Comparison of ENCODE assay signal across 6 fruit fly cellular contexts in the genomic region with DNA sequence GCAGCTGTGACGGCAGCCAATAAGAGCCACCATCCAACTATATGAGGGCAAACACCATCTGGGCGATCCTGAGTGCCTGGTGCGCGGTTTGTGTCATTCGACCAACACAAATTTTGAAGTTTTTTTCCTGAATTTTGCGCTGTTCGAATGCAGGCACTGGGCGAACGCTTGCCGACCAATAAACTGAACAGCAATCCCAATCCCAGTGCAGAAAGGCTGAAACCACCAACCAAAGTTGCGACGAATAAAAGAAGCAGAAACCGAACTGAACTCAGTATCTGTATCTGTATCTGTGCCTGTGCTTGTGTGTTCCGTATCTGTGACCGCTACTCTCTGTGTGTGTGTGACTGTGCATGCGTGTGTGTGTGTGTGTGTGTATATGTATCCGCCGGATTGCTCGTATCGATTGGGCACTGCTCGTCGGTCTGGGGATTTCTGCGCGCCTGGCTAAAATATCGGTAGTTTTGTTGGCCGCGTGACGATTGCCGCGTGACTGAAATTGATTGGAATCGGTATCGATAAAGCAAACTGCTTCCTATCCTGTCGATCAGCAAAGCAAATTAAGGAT.
TF ChIP-seq lines count a peak whose summit lies in the region.

No protein-coding gene starts in this region.

- TF ChIP-seq CTCF in whole organism, embryonic (GFP tag; optimal IDR thresholded peaks at IDR 0.05; lab: Kevin White, UChicago): no peak

TF ChIP-seq in whole organism, 6 proteins besides CTCF, POLR2A, EP300 and RAD21:
- peak in 1 of 2 experiments; percentile 46 for TF ChIP-seq EcR (GFP tag; optimal IDR thresholded peaks at IDR 0.05; lab: Kevin White, UChicago)
- peak; percentile 89 for TF ChIP-seq CG8478 (optimal IDR thresholded peaks at IDR 0.05; lab: Kevin White, UChicago)
- TF ChIP-seq Dll (optimal IDR thresholded peaks at IDR 0.05; lab: Kevin White, UChicago): no peak

TF ChIP-seq in whole organism, adult, 20 proteins besides CTCF, POLR2A, EP300 and RAD21 (continues in another document):
- TF ChIP-seq Hr96 (GFP tag; optimal IDR thresholded peaks at IDR 0.05; lab: Kevin White, UChicago): no peak
- peak; percentile 8 for TF ChIP-seq Clk (GFP tag; optimal IDR thresholded peaks at IDR 0.05; lab: Kevin White, UChicago)
- peak; percentile 85 for TF ChIP-seq Mnt (GFP tag; optimal IDR thresholded peaks at IDR 0.05; lab: Kevin White, UChicago)
- no peak for TF ChIP-seq CG5204 (GFP tag; optimal IDR thresholded peaks at IDR 0.05; lab: Kevin White, UChicago)
- TF ChIP-seq CG14711 (tag; optimal IDR thresholded peaks at IDR 0.05; lab: Kevin White, UChicago): no peak
- TF ChIP-seq CG33017 (tag; optimal IDR thresholded peaks at IDR 0.05; lab: Kevin White, UChicago): no peak
- TF ChIP-seq CG7045 (GFP tag; optimal IDR thresholded peaks at IDR 0.05; lab: Kevin White, UChicago): no peak
- no peak for TF ChIP-seq toe (GFP tag; optimal IDR thresholded peaks at IDR 0.05; lab: Kevin White, UChicago)
- no peak for TF ChIP-seq CG1620 (GFP tag; optimal IDR thresholded peaks at IDR 0.05; lab: Kevin White, UChicago)
- TF ChIP-seq cic (GFP tag; optimal IDR thresholded peaks at IDR 0.05; lab: Kevin White, UChicago): peak; percentile 84
- TF ChIP-seq CG7101 (tag; optimal IDR thresholded peaks at IDR 0.05; lab: Kevin White, UChicago): no peak
- no peak for TF ChIP-seq tj (GFP tag; optimal IDR thresholded peaks at IDR 0.05; lab: Kevin White, UChicago)
- peak; percentile 0 for TF ChIP-seq CG11617 (GFP tag; optimal IDR thresholded peaks at IDR 0.05; lab: Kevin White, UChicago)
- no peak for TF ChIP-seq bab1 (GFP tag; optimal IDR thresholded peaks at IDR 0.05; lab: Kevin White, UChicago)
- no peak for TF ChIP-seq kay (GFP tag; lab: Kevin White, UChicago; ENCODE audit: borderline replicate concordance)
- no peak for TF ChIP-seq cnc (optimal IDR thresholded peaks at IDR 0.05; lab: Kevin White, UChicago)
- no peak for TF ChIP-seq pad (GFP tag; optimal IDR thresholded peaks at IDR 0.05; lab: Kevin White, UChicago)

TF ChIP-seq in whole organism, embryonic, 481 proteins besides CTCF, POLR2A, EP300 and RAD21 (continues in another document):
- peak; percentile 61 for TF ChIP-seq nerfin-2 (GFP tag; IDR thresholded peaks at IDR 0.05; lab: Robert Waterston, UW; ENCODE audit: partially characterized antibody)
- TF ChIP-seq CG17359 (tag; optimal IDR thresholded peaks at IDR 0.05; lab: Kevin White, UChicago): peak; percentile 26
- TF ChIP-seq Awh (GFP tag; IDR thresholded peaks at IDR 0.05; lab: Robert Waterston, UW): 0 out of 2 replicates have a peak, but pooled peaks have one; percentile 15
- no peak for TF ChIP-seq Sry-β (GFP tag; optimal IDR thresholded peaks at IDR 0.05; lab: Kevin White, UChicago)
- TF ChIP-seq lbe (GFP tag; optimal IDR thresholded peaks at IDR 0.05; lab: Kevin White, UChicago): peak; percentile 17
- peak; percentile 57 for TF ChIP-seq scrt (GFP tag; optimal IDR thresholded peaks at IDR 0.05; lab: Kevin White, UChicago)
- peak; percentile 95 for TF ChIP-seq CG34376 (GFP tag; optimal IDR thresholded peaks at IDR 0.05; lab: Kevin White, UChicago)
- peak; percentile 65 for TF ChIP-seq GATAe (GFP tag; conservative IDR thresholded peaks at IDR 0.05; lab: Robert Waterston, UW)
- TF ChIP-seq CG32772 (GFP tag; IDR thresholded peaks at IDR 0.05; lab: Robert Waterston, UW): peak; percentile 71; the same call in 1 of the 2 replicates
- peak; percentile 4 for TF ChIP-seq CG12299 (tag; optimal IDR thresholded peaks at IDR 0.05; lab: Kevin White, UChicago)
- peak; percentile 50 for TF ChIP-seq her (GFP tag; optimal IDR thresholded peaks at IDR 0.05; lab: Kevin White, UChicago)
- peak; percentile 100 for TF ChIP-seq CG31224 (GFP tag; IDR thresholded peaks at IDR 0.05; lab: Robert Waterston, UW)
- peak; percentile 36 for TF ChIP-seq BtbVII (GFP tag; optimal IDR thresholded peaks at IDR 0.05; lab: Kevin White, UChicago)
- peak; percentile 97 for TF ChIP-seq grn (GFP tag; optimal IDR thresholded peaks at IDR 0.05; lab: Kevin White, UChicago)
- no peak for TF ChIP-seq CG10366 (GFP tag; IDR thresholded peaks at IDR 0.05; lab: Robert Waterston, UW)
- TF ChIP-seq CG7987 (GFP tag; optimal IDR thresholded peaks at IDR 0.05; lab: Kevin White, UChicago): peak; percentile 63

TF ChIP-seq in whole organism, prepupa, 60 proteins besides CTCF, POLR2A, EP300 and RAD21 (continues in another document):
- TF ChIP-seq topi (GFP tag; optimal IDR thresholded peaks at IDR 0.05; lab: Kevin White, UChicago) (no peak), dac (GFP tag; optimal IDR thresholded peaks at IDR 0.05; lab: Kevin White, UChicago) (no peak), ss (GFP tag; optimal IDR thresholded peaks at IDR 0.05; lab: Kevin White, UChicago) (peak in 1 of 2 experiments; percentile 27), svp (GFP tag; lab: Kevin White, UChicago) (peak; percentile 94), esn (GFP tag; optimal IDR thresholded peaks at IDR 0.05; lab: Kevin White, UChicago) (no peak), Lpt (GFP tag; optimal IDR thresholded peaks at IDR 0.05; lab: Kevin White, UChicago) (peak; percentile 58), CG31627 (GFP tag; optimal IDR thresholded peaks at IDR 0.05; lab: Kevin White, UChicago) (no peak), Hr4 (GFP tag; optimal IDR thresholded peaks at IDR 0.05; lab: Kevin White, UChicago) (no peak), Hr38 (GFP tag; optimal IDR thresholded peaks at IDR 0.05; lab: Kevin White, UChicago) (no peak), Sox14 (GFP tag; optimal IDR thresholded peaks at IDR 0.05; lab: Kevin White, UChicago) (no peak), Gug (GFP tag; IDR thresholded peaks at IDR 0.05; lab: Robert Waterston, UW) (0 out of 2 replicates have a peak, but pooled peaks have one; percentile 17), CG6792 (GFP tag; optimal IDR thresholded peaks at IDR 0.05; lab: Kevin White, UChicago) (no peak), net (GFP tag; optimal IDR thresholded peaks at IDR 0.05; lab: Kevin White, UChicago) (no peak), CG6163 (GFP tag; IDR thresholded peaks at IDR 0.05; lab: Robert Waterston, UW) (peak; percentile 43; the same call in 2 of the 3 replicates), Eip78C (GFP tag; lab: Kevin White, UChicago) (no peak), CG8119 (GFP tag; IDR thresholded peaks at IDR 0.05; lab: Robert Waterston, UW) (peak; percentile 35; the same call in 1 of the 3 replicates), CG10631 (GFP tag; optimal IDR thresholded peaks at IDR 0.05; lab: Kevin White, UChicago) (no peak)

TF ChIP-seq in whole organism, pupa, 21 proteins besides CTCF, POLR2A, EP300 and RAD21 (continues in another document):
- TF ChIP-seq CG15710 (tag; optimal IDR thresholded peaks at IDR 0.05; lab: Kevin White, UChicago) (no peak), CG8159 (tag; optimal IDR thresholded peaks at IDR 0.05; lab: Kevin White, UChicago) (no peak), CG14655 (GFP tag; optimal IDR thresholded peaks at IDR 0.05; lab: Kevin White, UChicago) (no peak), rn (GFP tag; IDR thresholded peaks at IDR 0.05; lab: Robert Waterston, UW) (no peak), gl (tag; optimal IDR thresholded peaks at IDR 0.05; lab: Kevin White, UChicago) (peak; percentile 37), EcR (GFP tag; optimal IDR thresholded peaks at IDR 0.05; lab: Kevin White, UChicago) (peak; percentile 89), CG34367 (tag; optimal IDR thresholded peaks at IDR 0.05; lab: Kevin White, UChicago) (no peak), Pif1A (GFP tag; optimal IDR thresholded peaks at IDR 0.05; lab: Kevin White, UChicago) (no peak), fd96Ca (GFP tag; IDR thresholded peaks at IDR 0.05; lab: Robert Waterston, UW) (peak; percentile 75; the same call in 2 of the 3 replicates), D1 (tag; optimal IDR thresholded peaks at IDR 0.05; lab: Kevin White, UChicago) (peak; percentile 12), CG10348 (GFP tag; IDR thresholded peaks at IDR 0.05; lab: Robert Waterston, UW) (no peak), Pif1B (GFP tag; optimal IDR thresholded peaks at IDR 0.05; lab: Kevin White, UChicago) (no peak), CG9948 (tag; optimal IDR thresholded peaks at IDR 0.05; lab: Kevin White, UChicago) (no peak), CG13204 (GFP tag; optimal IDR thresholded peaks at IDR 0.05; lab: Kevin White, UChicago) (peak; percentile 30), Snoo (tag; optimal IDR thresholded peaks at IDR 0.05; lab: Kevin White, UChicago) (no peak), CG4496 (GFP tag; IDR thresholded peaks at IDR 0.05; lab: Robert Waterston, UW) (peak; percentile 55; the same call in 1 of the 3 replicates), CG8301 (tag; optimal IDR thresholded peaks at IDR 0.05; lab: Kevin White, UChicago) (no peak), CG17806 (tag; optimal IDR thresholded peaks at IDR 0.05; lab: Kevin White, UChicago) (no peak), CG32121 (GFP tag; IDR thresholded peaks at IDR 0.05; lab: Robert Waterston, UW) (peak; percentile 65)

TF ChIP-seq in whole organism, wandering third instar larva, 38 proteins besides CTCF, POLR2A, EP300 and RAD21 (continues in another document):
- TF ChIP-seq dsf (GFP tag; optimal IDR thresholded peaks at IDR 0.05; lab: Kevin White, UChicago; ENCODE audit: borderline replicate concordance): no peak
- TF ChIP-seq N (GFP tag; optimal IDR thresholded peaks at IDR 0.05; lab: Kevin White, UChicago): peak; percentile 98
- TF ChIP-seq Jra (GFP tag; optimal IDR thresholded peaks at IDR 0.05; lab: Kevin White, UChicago): peak; percentile 57
- peak; percentile 45 for TF ChIP-seq Hr78 (GFP tag; optimal IDR thresholded peaks at IDR 0.05; lab: Kevin White, UChicago)
- TF ChIP-seq ey (GFP tag; optimal IDR thresholded peaks at IDR 0.05; lab: Kevin White, UChicago): no peak
- no peak for TF ChIP-seq Mio (GFP tag; optimal IDR thresholded peaks at IDR 0.05; lab: Kevin White, UChicago)
- TF ChIP-seq Sp1 (GFP tag; optimal IDR thresholded peaks at IDR 0.05; lab: Kevin White, UChicago): no peak
- no peak for TF ChIP-seq CG32264 (GFP tag; optimal IDR thresholded peaks at IDR 0.05; lab: Kevin White, UChicago)
- peak; percentile 75 for TF ChIP-seq Abd-B (GFP tag; optimal IDR thresholded peaks at IDR 0.05; lab: Kevin White, UChicago)
- TF ChIP-seq Vsx2 (GFP tag; optimal IDR thresholded peaks at IDR 0.05; lab: Kevin White, UChicago; ENCODE audit: partially characterized antibody): peak; percentile 76
- TF ChIP-seq usp (GFP tag; optimal IDR thresholded peaks at IDR 0.05; lab: Kevin White, UChicago): no peak
- no peak for TF ChIP-seq dmrt93B (GFP tag; optimal IDR thresholded peaks at IDR 0.05; lab: Kevin White, UChicago)
- TF ChIP-seq Hnf4 (GFP tag; optimal IDR thresholded peaks at IDR 0.05; lab: Kevin White, UChicago): peak; percentile 21
- TF ChIP-seq sage (GFP tag; optimal IDR thresholded peaks at IDR 0.05; lab: Kevin White, UChicago): no peak
- no peak for TF ChIP-seq GATAd (GFP tag; optimal IDR thresholded peaks at IDR 0.05; lab: Kevin White, UChicago)
- no peak for TF ChIP-seq rgr (GFP tag; optimal IDR thresholded peaks at IDR 0.05; lab: Kevin White, UChicago)
- TF ChIP-seq fru (GFP tag; optimal IDR thresholded peaks at IDR 0.05; lab: Kevin White, UChicago): peak; percentile 92
- peak; percentile 95 for TF ChIP-seq CrebA (GFP tag; optimal IDR thresholded peaks at IDR 0.05; lab: Kevin White, UChicago; ENCODE audit: borderline replicate concordance)
- TF ChIP-seq Dif (GFP tag; optimal IDR thresholded peaks at IDR 0.05; lab: Kevin White, UChicago; ENCODE audit: partially characterized antibody): peak; percentile 94
- peak; percentile 14 for TF ChIP-seq HLH106 (tag; optimal IDR thresholded peaks at IDR 0.05; lab: Kevin White, UChicago)
